Worm (Caenorhabditis elegans) whole organism, L3 larva: ENCODE measurements around the gene dph-2.

Experiments used
- R02D3.7 ChIP-seq: fragments of 150-350 bp; optimal IDR thresholded peaks from 2 replicates; lab custom pipeline; 2014; ENCODE audit warnings: missing biosample characterization, missing genetic modification characterization
- ZK546.5 ChIP-seq: sonication (generic microtip); optimal IDR thresholded peaks from 2 replicates; lab custom pipeline; 2017; ENCODE audit warnings: missing biosample characterization, missing genetic modification characterization
- aly-2 ChIP-seq: fragments of 150-350 bp; optimal IDR thresholded peaks from 2 replicates; lab custom pipeline; 2014; ENCODE audit warnings: missing biosample characterization, missing genetic modification characterization
- ama-1 ChIP-seq: fragments of 150-350 bp; optimal IDR thresholded peaks from 2 replicates; lab custom pipeline; 2018
- ceh-16 ChIP-seq: sonication (generic microtip); optimal IDR thresholded peaks from 2 replicates; lab custom pipeline; 2017; ENCODE audit warnings: missing biosample characterization, missing genetic modification characterization
- ceh-28 ChIP-seq: fragments of 150-350 bp; optimal IDR thresholded peaks from 2 replicates; lab custom pipeline; 2014; ENCODE audit warnings: missing biosample characterization, missing genetic modification reagents, missing genetic modification characterization
- ceh-82 ChIP-seq: fragments of 150-350 bp; optimal IDR thresholded peaks from 2 replicates; lab custom pipeline; 2014; ENCODE audit warnings: missing biosample characterization, missing genetic modification characterization
- ceh-9 ChIP-seq: sonication (generic microtip); optimal IDR thresholded peaks from 2 replicates; lab custom pipeline; 2018; ENCODE audit warnings: missing biosample characterization, missing genetic modification characterization
- daf-12 ChIP-seq: fragments of 150-350 bp; optimal IDR thresholded peaks from 2 replicates; lab custom pipeline; 2014; ENCODE audit warnings: missing biosample characterization, missing genetic modification reagents, missing genetic modification characterization
- elt-1 ChIP-seq: fragments of 150-350 bp; optimal IDR thresholded peaks from 2 replicates; lab custom pipeline; 2014; ENCODE audit warnings: missing biosample characterization, missing genetic modification characterization
- fkh-10 ChIP-seq: sonication (generic microtip); optimal IDR thresholded peaks from 2 replicates; lab custom pipeline; 2017; ENCODE audit warnings: missing biosample characterization, missing genetic modification reagents, missing genetic modification characterization
- fos-1 ChIP-seq: fragments of 150-350 bp; optimal IDR thresholded peaks from 2 replicates; lab custom pipeline; 2014; ENCODE audit warnings: missing biosample characterization, missing genetic modification characterization
- hmg-11 ChIP-seq: sonication (generic microtip); optimal IDR thresholded peaks from 2 replicates; lab custom pipeline; 2016; ENCODE audit warnings: missing genetic modification characterization, missing compliant biosample characterization
- jun-1 ChIP-seq: fragments of 150-350 bp; optimal IDR thresholded peaks from 2 replicates; lab custom pipeline; 2014; ENCODE audit warnings: missing biosample characterization, missing genetic modification reagents, missing genetic modification characterization
- lin-15B ChIP-seq: fragments of 150-350 bp; optimal IDR thresholded peaks from 2 replicates; lab custom pipeline; 2014; ENCODE audit warnings: missing biosample characterization, missing genetic modification characterization
- lin-39 ChIP-seq: fragments of 150-350 bp; optimal IDR thresholded peaks from 2 replicates; lab custom pipeline; 2018; ENCODE audit warnings: missing biosample characterization, missing genetic modification reagents, missing genetic modification characterization
- mml-1 ChIP-seq: fragments of 150-350 bp; sonication (generic microtip); optimal IDR thresholded peaks from 3 replicates; lab custom pipeline; 2014; ENCODE audit warnings: missing biosample characterization, missing genetic modification characterization
- nfya-1 ChIP-seq: sonication (generic microtip); optimal IDR thresholded peaks from 2 replicates; lab custom pipeline; 2017; ENCODE audit warnings: missing genetic modification characterization, mild to moderate bottlenecking, missing compliant biosample characterization, antibody characterized with exemption, moderate library complexity; ENCODE audit not compliant: insufficient read depth
- nhr-11 ChIP-seq: fragments of 150-350 bp; optimal IDR thresholded peaks from 2 replicates; lab custom pipeline; 2014; ENCODE audit warnings: missing biosample characterization, missing genetic modification characterization
- nhr-237 ChIP-seq: fragments of 150-350 bp; optimal IDR thresholded peaks from 2 replicates; lab custom pipeline; 2014; ENCODE audit warnings: missing biosample characterization, missing genetic modification characterization
- nhr-43 ChIP-seq: sonication (generic microtip); optimal IDR thresholded peaks from 2 replicates; lab custom pipeline; 2016; ENCODE audit warnings: mild to moderate bottlenecking, missing genetic modification characterization, missing compliant biosample characterization; ENCODE audit not compliant: poor library complexity, severe bottlenecking
- nhr-67 ChIP-seq: fragments of 150-350 bp; optimal IDR thresholded peaks from 2 replicates; lab custom pipeline; 2014; ENCODE audit warnings: missing biosample characterization, missing genetic modification characterization
- nhr-76 ChIP-seq: fragments of 150-350 bp; sonication (generic microtip); optimal IDR thresholded peaks from 5 replicates; lab custom pipeline; 2014; ENCODE audit warnings: missing biosample characterization, missing genetic modification characterization
- nhr-77 ChIP-seq: fragments of 150-350 bp; optimal IDR thresholded peaks from 2 replicates; lab custom pipeline; 2014; ENCODE audit warnings: missing biosample characterization, missing genetic modification characterization
- sea-2 ChIP-seq: fragments of 150-350 bp; sonication (generic microtip); optimal IDR thresholded peaks from 4 replicates; lab custom pipeline; 2014; ENCODE audit warnings: missing biosample characterization, missing genetic modification reagents, missing genetic modification characterization
- skn-1 ChIP-seq: fragments of 150-350 bp; optimal IDR thresholded peaks from 2 replicates; lab custom pipeline; 2014; ENCODE audit warnings: missing biosample characterization, missing genetic modification characterization
- snpc-4 ChIP-seq: fragments of 150-350 bp; optimal IDR thresholded peaks from 2 replicates; lab custom pipeline; 2014; ENCODE audit warnings: missing biosample characterization, missing genetic modification characterization
- tbx-2 ChIP-seq: sonication (generic microtip); optimal IDR thresholded peaks from 2 replicates; lab custom pipeline; 2016; ENCODE audit warnings: mild to moderate bottlenecking, missing genetic modification characterization, missing compliant biosample characterization
- unc-39 ChIP-seq: sonication (generic microtip); optimal IDR thresholded peaks from 4 replicates; lab custom pipeline; 2017; ENCODE audit warnings: missing biosample characterization, missing genetic modification characterization
- unc-62 ChIP-seq: fragments of 150-350 bp; sonication (generic microtip); optimal IDR thresholded peaks from 4 replicates; lab custom pipeline; 2014; ENCODE audit warnings: missing biosample characterization, missing genetic modification reagents, missing genetic modification characterization
- zag-1 ChIP-seq: fragments of 150-350 bp; optimal IDR thresholded peaks from 2 replicates; lab custom pipeline; 2014; ENCODE audit warnings: missing biosample characterization, missing genetic modification characterization

Gene dph-2

DNA sequence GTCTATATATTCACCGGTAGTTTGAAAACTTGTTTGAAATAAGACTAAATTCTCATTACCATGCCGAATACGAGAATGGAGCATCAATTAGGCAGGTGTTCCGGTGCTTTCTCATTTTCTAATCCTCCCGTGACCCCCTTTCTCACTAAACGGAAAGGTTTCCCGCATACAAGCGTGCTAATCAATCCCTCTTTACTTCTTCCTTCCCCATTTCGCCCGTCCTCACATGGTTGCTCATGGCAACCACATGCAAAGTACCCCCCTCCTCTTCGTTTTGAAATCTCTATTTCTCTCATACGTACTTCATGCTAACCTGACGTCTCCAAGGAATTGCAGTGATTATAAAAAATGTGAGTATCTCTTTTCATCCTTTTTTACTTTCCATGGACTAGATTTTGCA lies 5.8 kb upstream of the dph-2 start, which contains the start of gene mks-5:
Gene mks-5 (plus strand): TSS at position 301 of the 400 bp plus-strand sequence.
- TF ChIP-seq ceh-9 (tag; lab: Kevin White, UChicago) (no peak), hmg-11 (tag; lab: Kevin White, UChicago) (no peak), fkh-10 (GFP tag; lab: Kevin White, UChicago) (no peak), sea-2 (GFP tag; lab: Kevin White, UChicago) (no peak), nfya-1 (tag; lab: Kevin White, UChicago) (no peak), nhr-237 (tag; lab: Kevin White, UChicago) (no peak), lin-39 (tag; lab: Kevin White, UChicago) (no peak), R02D3.7 (tag; lab: Kevin White, UChicago) (no peak), elt-1 (no peak), nhr-67 (no peak), aly-2 (tag; lab: Kevin White, UChicago) (no peak), nhr-43 (tag; lab: Kevin White, UChicago) (no peak), unc-39 (no peak), skn-1 (tag; lab: Kevin White, UChicago) (no peak), zag-1 (tag; lab: Kevin White, UChicago) (no peak), ceh-28 (tag; lab: Kevin White, UChicago) (no peak), ceh-16 (tag; lab: Kevin White, UChicago) (no peak), daf-12 (no peak)

DNA sequence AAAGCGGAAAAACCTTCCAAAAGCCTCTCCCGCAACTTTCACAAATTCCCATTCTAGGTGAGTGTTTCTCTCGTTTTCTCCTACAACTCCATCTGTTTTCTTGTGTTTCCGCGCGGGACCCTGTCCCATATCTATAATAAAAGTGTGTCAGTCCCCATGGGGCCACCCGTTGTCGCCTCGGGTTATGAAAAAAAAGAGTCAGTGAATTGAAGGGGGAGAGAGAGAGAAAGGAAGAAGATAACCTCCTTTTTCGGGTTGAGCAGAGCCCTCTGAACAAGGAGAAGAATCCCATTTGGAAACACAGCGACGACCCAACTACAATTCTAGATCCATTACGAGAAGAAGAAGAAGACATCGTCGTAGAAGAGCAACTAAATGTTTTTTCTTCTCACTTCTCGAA lies 3.0 kb upstream of the dph-2 start, which contains the start of gene C09G5.13:
Gene C09G5.13 (plus strand): TSS at position 301 of the 400 bp plus-strand sequence.
- TF ChIP-seq ceh-82 (tag; lab: Kevin White, UChicago) (no peak), nhr-11 (no peak), fos-1 (tag; lab: Kevin White, UChicago) (no peak), ZK546.5 (tag; lab: Kevin White, UChicago) (no peak), skn-1 (tag; lab: Kevin White, UChicago) (no peak)
- TF ChIP-seq, all 47 proteins: peak for 0

DNA sequence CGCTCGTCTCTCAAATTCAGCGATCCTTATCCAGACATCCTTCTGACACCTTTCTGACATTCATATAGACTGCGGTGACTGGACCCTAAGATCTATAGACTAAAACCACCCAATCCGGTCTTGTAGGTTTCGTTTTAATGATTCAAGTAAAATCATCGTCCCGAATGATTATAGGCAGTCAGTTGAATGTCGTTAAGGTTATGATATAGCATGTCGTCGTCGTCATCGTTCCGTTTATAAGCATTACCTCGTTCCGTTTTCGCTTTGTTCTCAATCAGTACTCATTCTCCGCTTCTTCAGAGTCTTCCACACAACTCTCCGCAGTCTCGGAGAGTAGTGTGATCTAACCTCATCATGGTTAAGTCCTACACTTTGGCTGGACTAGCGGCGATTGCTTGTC lies 5.4 kb downstream of the dph-2 start, which contains the start of gene bli-1:
Gene bli-1 (plus strand): TSS at position 301 of the 400 bp plus-strand sequence.
- TF ChIP-seq jun-1 (tag; lab: Kevin White, UChicago): no peak
- TF ChIP-seq lin-15B (tag; lab: Kevin White, UChicago): no peak
- no peak for TF ChIP-seq ceh-82 (tag; lab: Kevin White, UChicago)
- no peak for TF ChIP-seq nhr-43 (tag; lab: Kevin White, UChicago)
- TF ChIP-seq snpc-4 (tag; lab: Kevin White, UChicago): no peak
- no peak for TF ChIP-seq fos-1 (tag; lab: Kevin White, UChicago)
- no peak for TF ChIP-seq aly-2 (tag; lab: Kevin White, UChicago)
- TF ChIP-seq mml-1 (tag; lab: Kevin White, UChicago): no peak
- TF ChIP-seq sea-2 (GFP tag; lab: Kevin White, UChicago): no peak
- TF ChIP-seq zag-1 (tag; lab: Kevin White, UChicago): no peak
- TF ChIP-seq R02D3.7 (tag; lab: Kevin White, UChicago): no peak

DNA sequence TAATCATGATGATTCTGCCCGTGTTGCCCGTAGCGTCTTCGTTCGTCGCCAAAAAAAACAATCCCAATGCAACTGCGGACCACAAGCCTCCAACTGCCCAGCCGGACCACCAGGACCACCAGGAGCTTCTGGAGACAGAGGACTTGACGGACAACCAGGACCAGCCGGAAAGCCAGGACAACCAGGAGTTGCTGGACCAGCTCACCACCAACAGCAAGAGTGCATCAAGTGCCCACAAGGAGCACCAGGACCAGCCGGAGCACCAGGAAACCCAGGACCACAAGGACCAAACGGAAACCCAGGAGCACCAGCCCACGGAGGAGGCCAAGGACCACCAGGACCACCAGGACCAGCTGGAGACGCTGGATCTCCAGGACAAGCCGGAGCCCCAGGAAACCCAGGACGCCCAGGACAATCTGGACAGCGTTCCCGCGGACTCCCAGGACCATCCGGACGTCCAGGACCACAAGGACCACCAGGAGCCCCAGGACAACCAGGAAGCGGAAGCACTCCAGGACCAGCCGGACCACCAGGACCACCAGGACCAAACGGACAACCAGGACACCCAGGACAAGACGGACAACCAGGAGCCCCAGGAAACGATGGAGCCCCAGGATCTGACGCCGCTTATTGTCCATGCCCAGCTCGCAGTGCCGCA lies 6.5 kb downstream of the dph-2 start:
- TF ChIP-seq skn-1 (tag; lab: Kevin White, UChicago): no peak
- no peak for TF ChIP-seq sea-2 (GFP tag; lab: Kevin White, UChicago)

DNA sequence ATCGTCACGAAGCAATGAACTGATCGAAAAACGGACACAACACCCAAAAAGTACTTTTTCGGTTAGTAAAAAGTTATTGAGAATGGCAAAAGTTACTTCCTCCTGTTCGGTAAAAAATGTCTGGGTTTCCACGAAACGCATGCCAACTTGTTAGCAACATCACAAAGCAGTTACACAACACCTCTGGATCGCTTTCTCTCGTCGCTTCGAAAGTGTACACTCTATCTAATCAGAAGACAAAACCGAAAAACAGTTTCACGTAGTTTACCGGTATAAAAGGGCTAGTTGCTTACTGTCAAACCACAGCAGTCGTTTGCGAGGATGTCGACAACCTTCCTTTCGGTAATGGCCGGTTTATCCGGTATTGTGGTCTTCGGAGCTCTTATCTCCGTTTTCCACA lies 7.2 kb downstream of the dph-2 start, which contains the start of gene col-80:
Gene col-80 (plus strand): TSS at position 301 of the 400 bp plus-strand sequence.
- TF ChIP-seq nhr-237 (tag; lab: Kevin White, UChicago) (no peak), unc-39 (no peak), ama-1 (lab: Kevin White, UChicago) (no peak), zag-1 (tag; lab: Kevin White, UChicago) (no peak), skn-1 (tag; lab: Kevin White, UChicago) (no peak), aly-2 (tag; lab: Kevin White, UChicago) (no peak), nhr-76 (no peak), sea-2 (GFP tag; lab: Kevin White, UChicago) (no peak), jun-1 (tag; lab: Kevin White, UChicago) (no peak), unc-62 (GFP tag; lab: Kevin White, UChicago) (no peak), tbx-2 (tag; lab: Kevin White, UChicago) (no peak), lin-39 (tag; lab: Kevin White, UChicago) (no peak), ZK546.5 (tag; lab: Kevin White, UChicago) (no peak), fkh-10 (GFP tag; lab: Kevin White, UChicago) (no peak), nhr-77 (no peak)
